Fruit fly (Drosophila melanogaster) whole organism, embryonic: ENCODE results near the gene Tollo.
A peak's percentile ranks its signal among the peaks of the same experiment; 100 is the strongest.

Experiments
- Blimp-1 ChIP-seq: fragments of 200-800 bp; sonication (Bioruptor generic); optimal IDR thresholded peaks from 3 replicates; lab custom pipeline; 2018; ENCODE audit warnings: missing biosample characterization, missing genetic modification characterization, mild to moderate bottlenecking, moderate library complexity, missing genetic modification reagents
- CG10565 ChIP-seq: fragments of 200-800 bp; sonication (Bioruptor generic); optimal IDR thresholded peaks from 3 replicates; lab custom pipeline; 2016; ENCODE audit warnings: missing biosample characterization, mild to moderate bottlenecking, missing genetic modification characterization
- CG11504 ChIP-seq: fragments of 200-800 bp; sonication (Bioruptor generic); optimal IDR thresholded peaks from 3 replicates; lab custom pipeline; 2019; ENCODE audit warnings: missing biosample characterization, mild to moderate bottlenecking, missing genetic modification characterization, moderate library complexity
- CG12391 ChIP-seq: fragments of 200-800 bp; sonication (Bioruptor generic); optimal IDR thresholded peaks from 3 replicates; lab custom pipeline; 2018; ENCODE audit warnings: missing biosample characterization, mild to moderate bottlenecking, missing genetic modification characterization, moderate library complexity
- CG14050 ChIP-seq: fragments of 200-800 bp; sonication (Bioruptor generic); IDR thresholded peaks from 3 replicates; pipeline ENCODE4 v1.3.6; 2022; ENCODE audit warnings: missing biosample characterization, missing genetic modification characterization
- CG14441 ChIP-seq: fragments of 200-800 bp; sonication (Bioruptor generic); IDR thresholded peaks from 2 replicates; pipeline ENCODE4 v1.3.6; 2022; ENCODE audit warnings: missing biosample characterization, missing genetic modification characterization
- CG15479 ChIP-seq: fragments of 200-800 bp; sonication (Bioruptor generic); optimal IDR thresholded peaks from 3 replicates; lab custom pipeline; 2019; ENCODE audit warnings: missing biosample characterization, mild to moderate bottlenecking, missing genetic modification characterization, moderate library complexity
- CG15696 ChIP-seq: fragments of 200-800 bp; sonication (Bioruptor generic); optimal IDR thresholded peaks from 2 replicates; lab custom pipeline; 2019; ENCODE audit warnings: missing biosample characterization, mild to moderate bottlenecking, missing genetic modification characterization, moderate library complexity
- CG18262 ChIP-seq: fragments of 200-800 bp; optimal IDR thresholded peaks from 3 replicates; lab custom pipeline; 2019; ENCODE audit warnings: missing biosample characterization, mild to moderate bottlenecking, missing genetic modification characterization, moderate library complexity
- CG2199 ChIP-seq: fragments of 200-800 bp; sonication (Bioruptor generic); IDR thresholded peaks from 3 replicates; pipeline ENCODE4 v1.3.6; 2022; ENCODE audit warnings: missing biosample characterization, missing genetic modification characterization
- CG2678 ChIP-seq: fragments of 200-800 bp; sonication (Bioruptor generic); optimal IDR thresholded peaks from 3 replicates; lab custom pipeline; 2019; ENCODE audit warnings: missing biosample characterization, mild to moderate bottlenecking, missing genetic modification characterization, moderate library complexity
- CG32532 ChIP-seq: fragments of 200-800 bp; sonication (Bioruptor generic); IDR thresholded peaks from 2 replicates; pipeline ENCODE4 v1.3.6; 2022; ENCODE audit warnings: missing biosample characterization, missing genetic modification characterization
- CG32767 ChIP-seq: fragments of 200-800 bp; sonication (Bioruptor generic); IDR thresholded peaks from 2 replicates; pipeline ENCODE4 v1.3.6; 2022; ENCODE audit warnings: missing biosample characterization, missing genetic modification characterization
- CG33557 ChIP-seq: fragments of 200-800 bp; sonication (Bioruptor generic); optimal IDR thresholded peaks from 2 replicates; lab custom pipeline; 2019; ENCODE audit warnings: missing biosample characterization, mild to moderate bottlenecking, missing genetic modification characterization, moderate library complexity
- CG4360 ChIP-seq: fragments of 200-800 bp; sonication (Bioruptor generic); IDR thresholded peaks from 2 replicates; pipeline ENCODE4 v1.3.6; 2022; ENCODE audit warnings: missing biosample characterization, missing genetic modification characterization
- CG4617 ChIP-seq: fragments of 200-800 bp; sonication (Bioruptor generic); optimal IDR thresholded peaks from 3 replicates; lab custom pipeline; 2016; ENCODE audit warnings: missing biosample characterization, missing genetic modification characterization, borderline replicate concordance
- CG6689 ChIP-seq: fragments of 200-800 bp; sonication (Bioruptor generic); IDR thresholded peaks from 2 replicates; pipeline ENCODE4 v1.3.6; 2022; ENCODE audit warnings: missing biosample characterization, missing genetic modification characterization
- CG6813 ChIP-seq: fragments of 200-800 bp; sonication (Bioruptor generic); optimal IDR thresholded peaks from 2 replicates; lab custom pipeline; 2017; ENCODE audit warnings: missing biosample characterization, missing genetic modification characterization, mild to moderate bottlenecking, moderate library complexity, missing genetic modification reagents
- CG7745 ChIP-seq: fragments of 200-800 bp; sonication (Bioruptor generic); optimal IDR thresholded peaks from 2 replicates; lab custom pipeline; 2018; ENCODE audit warnings: missing biosample characterization, mild to moderate bottlenecking, missing genetic modification characterization, moderate library complexity
- CG7839 ChIP-seq: fragments of 200-800 bp; sonication (Bioruptor generic); optimal IDR thresholded peaks from 3 replicates; lab custom pipeline; 2018; ENCODE audit warnings: missing biosample characterization, mild to moderate bottlenecking, missing genetic modification characterization, moderate library complexity
- CG9797 ChIP-seq: fragments of 200-800 bp; sonication (Bioruptor generic); optimal IDR thresholded peaks from 3 replicates; lab custom pipeline; 2018; ENCODE audit warnings: missing biosample characterization, mild to moderate bottlenecking, missing genetic modification characterization
- D19A ChIP-seq: fragments of 200-800 bp; optimal IDR thresholded peaks from 3 replicates; lab custom pipeline; 2019; ENCODE audit warnings: missing biosample characterization, mild to moderate bottlenecking, missing genetic modification characterization, moderate library complexity
- Hmr ChIP-seq: fragments of 200-800 bp; sonication (Bioruptor generic); optimal IDR thresholded peaks from 3 replicates; lab custom pipeline; 2017; ENCODE audit warnings: mild to moderate bottlenecking, missing biosample characterization, missing genetic modification reagents, missing genetic modification characterization
- Hr51 ChIP-seq, 2 experiments: fragments of 200-800 bp; sonication (Bioruptor generic); optimal IDR thresholded peaks; 2 replicates in 1 of 2; 3 replicates in 1 of 2; lab custom pipeline; 2016 to 2018; ENCODE audit warnings: missing biosample characterization in 2 of 2, missing genetic modification characterization in 2 of 2, mild to moderate bottlenecking in 1 of 2, moderate library complexity in 1 of 2
- Lpt ChIP-seq: fragments of >200 bp; optimal IDR thresholded peaks from 2 replicates; lab custom pipeline; 2018; ENCODE audit warnings: missing biosample characterization, missing genetic modification characterization
- Sox102F ChIP-seq: fragments of 200-800 bp; sonication (Bioruptor generic); optimal IDR thresholded peaks from 2 replicates; lab custom pipeline; 2018; ENCODE audit warnings: missing biosample characterization, mild to moderate bottlenecking, missing genetic modification characterization, moderate library complexity
- Trl ChIP-seq, 3 experiments: fragments of >200 bp in 2 of 3; fragments of 200-800 bp in 1 of 3; sonication (Bioruptor generic) in 1 of 3; optimal IDR thresholded peaks; 2 replicates in 1 of 3; 3 replicates in 2 of 3; lab custom pipeline; 2016 to 2017; ENCODE audit warnings: missing biosample characterization in 1 of 3, missing genetic modification characterization in 1 of 3
- Xrp1 ChIP-seq: fragments of 200-800 bp; sonication (Bioruptor generic); IDR thresholded peaks from 2 replicates; pipeline ENCODE4 v1.3.6; 2022; ENCODE audit warnings: missing biosample characterization, missing genetic modification characterization
- ato ChIP-seq: fragments of 200-800 bp; sonication (Bioruptor generic); IDR thresholded peaks from 2 replicates; pipeline ENCODE4 v1.3.6; 2022; ENCODE audit warnings: missing biosample characterization, missing genetic modification characterization; ENCODE audit not compliant: partially characterized antibody
- chinmo ChIP-seq: fragments of 200-800 bp; sonication (Bioruptor generic); IDR thresholded peaks from 4 replicates; pipeline ENCODE4 v1.3.6; 2022; ENCODE audit warnings: missing biosample characterization, missing genetic modification characterization; ENCODE audit not compliant: partially characterized antibody
- dmrt99B ChIP-seq: fragments of 200-800 bp; sonication (Bioruptor generic); optimal IDR thresholded peaks from 2 replicates; lab custom pipeline; 2018; ENCODE audit warnings: missing biosample characterization, mild to moderate bottlenecking, missing genetic modification characterization, moderate library complexity
- gem ChIP-seq: fragments of 200-800 bp; sonication (Bioruptor generic); optimal IDR thresholded peaks from 2 replicates; lab custom pipeline; 2019; ENCODE audit warnings: missing biosample characterization, mild to moderate bottlenecking, missing genetic modification characterization, moderate library complexity
- grau ChIP-seq: fragments of 200-800 bp; optimal IDR thresholded peaks from 3 replicates; lab custom pipeline; 2019; ENCODE audit warnings: missing biosample characterization, mild to moderate bottlenecking, missing genetic modification characterization, moderate library complexity
- grn ChIP-seq: fragments of 200-800 bp; sonication (Bioruptor generic); optimal IDR thresholded peaks from 3 replicates; lab custom pipeline; 2017; ENCODE audit warnings: missing biosample characterization, missing genetic modification characterization
- her ChIP-seq: fragments of 200-800 bp; sonication (Bioruptor generic); optimal IDR thresholded peaks from 2 replicates; lab custom pipeline; 2016; ENCODE audit warnings: missing biosample characterization, missing genetic modification characterization
- hkb ChIP-seq, 2 experiments: fragments of 200-800 bp in 1 of 2; fragments of >200 bp in 1 of 2; sonication (Bioruptor generic) in 1 of 2; IDR thresholded peaks in 1 of 2; optimal IDR thresholded peaks in 1 of 2; 2 replicates each; pipeline versions ENCODE4 v1.3.6 to Lab custom; 2017 to 2022; ENCODE audit warnings: missing biosample characterization in 1 of 2, missing genetic modification characterization in 1 of 2
- ind ChIP-seq: fragments of 200-800 bp; sonication (Bioruptor generic); optimal IDR thresholded peaks from 3 replicates; lab custom pipeline; 2016; ENCODE audit warnings: missing biosample characterization, missing genetic modification characterization
- lab ChIP-seq: fragments of 200-800 bp; sonication (Bioruptor generic); optimal IDR thresholded peaks from 3 replicates; lab custom pipeline; 2017; ENCODE audit warnings: missing biosample characterization, missing genetic modification characterization, mild to moderate bottlenecking, moderate library complexity, missing genetic modification reagents
- lmd ChIP-seq: fragments of 200-800 bp; sonication (Bioruptor generic); IDR thresholded peaks from 2 replicates; pipeline ENCODE4 v1.3.6; 2022; ENCODE audit warnings: missing biosample characterization, missing genetic modification characterization
- prd ChIP-seq, 3 experiments: fragments of >200 bp in 2 of 3; fragments of 200-800 bp in 1 of 3; sonication (Bioruptor generic) in 1 of 3; optimal IDR thresholded peaks in 2 of 3; IDR thresholded peaks in 1 of 3; 2 replicates in 2 of 3; 3 replicates in 1 of 3; pipeline versions ENCODE4 v1.3.6 to Lab custom; 2017 to 2022; ENCODE audit warnings: missing biosample characterization in 1 of 3, missing genetic modification characterization in 1 of 3
- ranshi ChIP-seq: fragments of 200-800 bp; sonication (Bioruptor generic); IDR thresholded peaks from 2 replicates; pipeline ENCODE4 v1.3.6; 2022; ENCODE audit warnings: missing biosample characterization, missing genetic modification characterization
- row ChIP-seq: fragments of 200-800 bp; sonication (Bioruptor generic); IDR thresholded peaks from 3 replicates; pipeline ENCODE4 v1.3.6; 2022; ENCODE audit warnings: missing biosample characterization, missing genetic modification characterization
- sens ChIP-seq: fragments of 200-800 bp; sonication (Bioruptor generic); peaks from one replicate; lab custom pipeline; 2016; ENCODE audit warnings: missing biosample characterization, missing genetic modification characterization
- sisA ChIP-seq: fragments of 200-800 bp; sonication (Bioruptor generic); IDR thresholded peaks from 2 replicates; pipeline ENCODE4 v1.3.6; 2022; ENCODE audit warnings: missing biosample characterization, missing genetic modification characterization
- sna ChIP-seq: fragments of 200-800 bp; sonication (Bioruptor generic); IDR thresholded peaks from 2 replicates; pipeline ENCODE4 v1.3.6; 2022; ENCODE audit warnings: missing biosample characterization, missing genetic modification characterization; ENCODE audit not compliant: partially characterized antibody
- sqz ChIP-seq: fragments of 200-800 bp; sonication (Bioruptor generic); optimal IDR thresholded peaks from 3 replicates; lab custom pipeline; 2018; ENCODE audit warnings: missing biosample characterization, mild to moderate bottlenecking, missing genetic modification characterization

Tollo gene

dm6 chr3L:15227533-15228124 lies 7.8 kb upstream of the Tollo start (continued):
- TF ChIP-seq CG14050 (GFP tag; lab: Robert Waterston, UW) (no peak), CG15696 (tag; lab: Kevin White, UChicago) (no peak), chinmo (GFP tag; lab: Robert Waterston, UW) (0 out of 4 replicates have a peak, but pooled peaks have one; percentile 46), sqz (GFP tag; lab: Kevin White, UChicago) (peak; percentile 84), CG32767 (no peak), sna (GFP tag; lab: Robert Waterston, UW) (no peak), CG14441 (GFP tag; lab: Robert Waterston, UW) (no peak), CG9797 (no peak), CG6813 (GFP tag; lab: Kevin White, UChicago) (no peak), CG33557 (GFP tag; lab: Kevin White, UChicago) (no peak), CG2199 (GFP tag; lab: Robert Waterston, UW) (peak; percentile 37; the same call in 1 of the 3 replicates), CG4360 (peak; percentile 51), grn (GFP tag; lab: Kevin White, UChicago) (peak; percentile 91)

- TF ChIP-seq CG2678 (peak; percentile 36), CG7745 (tag; lab: Kevin White, UChicago) (no peak), CG18262 (tag; lab: Kevin White, UChicago) (peak; percentile 23), CG15479 (GFP tag; lab: Kevin White, UChicago) (no peak), Hmr (GFP tag; lab: Kevin White, UChicago) (peak; percentile 4), ato (no peak), CG32532 (peak; percentile 28; the same call in 1 of the 2 replicates), CG10565 (no peak), Hr51 (GFP tag; optimal IDR thresholded peaks at IDR 0.05; lab: Kevin White, UChicago) (peak in 1 of 2 experiments; percentile 10), sisA (no peak), CG7839 (tag; lab: Kevin White, UChicago) (peak; percentile 44), her (GFP tag; lab: Kevin White, UChicago) (no peak), sens (GFP tag; lab: Kevin White, UChicago) (peak; percentile 79), ranshi (GFP tag; lab: Robert Waterston, UW) (0 out of 2 replicates have a peak, but pooled peaks have one; percentile 31), row (GFP tag; lab: Robert Waterston, UW) (peak; percentile 41; the same call in 2 of the 3 replicates), CG12391 (peak; percentile 17), CG11504 (tag; lab: Kevin White, UChicago) (peak; percentile 47), D19A (tag; lab: Kevin White, UChicago) (peak; percentile 3), dmrt99B (tag; lab: Kevin White, UChicago) (peak; percentile 15), lmd (GFP tag; lab: Robert Waterston, UW) (peak; percentile 20; the same call in 1 of the 2 replicates), ind (GFP tag; lab: Kevin White, UChicago) (peak; percentile 6), CG6689 (GFP tag; lab: Robert Waterston, UW) (0 out of 2 replicates have a peak, but pooled peaks have one; percentile 22), Blimp-1 (GFP tag; lab: Kevin White, UChicago) (peak; percentile 25), prd (optimal IDR thresholded peaks at IDR 0.05; lab: Kevin White, UChicago) (no peak), prd (GFP tag; IDR thresholded peaks at IDR 0.05; lab: Robert Waterston, UW) (0 out of 3 replicates have a peak, but pooled peaks have one; percentile 11), gem (tag; lab: Kevin White, UChicago) (peak; percentile 39), Xrp1 (GFP tag; lab: Robert Waterston, UW) (peak; percentile 34; the same call in 1 of the 2 replicates), Sox102F (GFP tag; lab: Kevin White, UChicago) (peak; percentile 5), hkb (optimal IDR thresholded peaks at IDR 0.05; lab: Kevin White, UChicago) (no peak), hkb (GFP tag; IDR thresholded peaks at IDR 0.05; lab: Robert Waterston, UW) (peak; percentile 34; the same call in 1 of the 2 replicates), grau (tag; lab: Kevin White, UChicago) (peak; percentile 17), Lpt (no peak), lab (GFP tag; lab: Kevin White, UChicago) (peak; percentile 37), CG4617 (no peak), Trl (optimal IDR thresholded peaks at IDR 0.05; lab: Kevin White, UChicago) (no peak), Trl (GFP tag; optimal IDR thresholded peaks at IDR 0.05; lab: Kevin White, UChicago) (peak; percentile 7)
Measured at dm6 chr3L:15229447-15229846, 6.0 kb upstream of the Tollo start.
